Worm (Caenorhabditis elegans) whole organism, young adult: ENCODE data around the gene bus-1.

ENCODE experiments used
- B0261.1 ChIP-seq: sonication (generic microtip); optimal IDR thresholded peaks from 2 replicates; lab custom pipeline; 2016; ENCODE audit warnings: mild to moderate bottlenecking, missing genetic modification characterization, moderate library complexity, missing compliant biosample characterization
- C17E4.6 ChIP-seq: fragments of 200-800 bp; sonication (Bioruptor generic); IDR thresholded peaks from 2 replicates; pipeline ENCODE4 v1.3.6; 2022; ENCODE audit warnings: missing genetic modification reagents, missing genetic modification characterization, missing compliant biosample characterization
- F23B12.7 ChIP-seq: sonication (generic microtip); optimal IDR thresholded peaks from 2 replicates; lab custom pipeline; 2017; ENCODE audit warnings: missing genetic modification characterization, mild to moderate bottlenecking, missing compliant biosample characterization, antibody characterized with exemption, moderate library complexity; ENCODE audit not compliant: insufficient read depth
- F33H1.4 ChIP-seq: fragments of 200-800 bp; sonication (Bioruptor generic); IDR thresholded peaks from 2 replicates; pipeline ENCODE4 v1.3.6; 2022; ENCODE audit warnings: missing genetic modification reagents, missing genetic modification characterization, missing compliant biosample characterization
- F37B4.10 ChIP-seq: fragments of 200-800 bp; sonication (Bioruptor generic); IDR thresholded peaks from 2 replicates; pipeline ENCODE4 v1.3.6; 2022; ENCODE audit warnings: missing genetic modification characterization, missing compliant biosample characterization
- F39B2.1 ChIP-seq: fragments of 200-800 bp; sonication (Bioruptor generic); IDR thresholded peaks from 2 replicates; pipeline ENCODE4 v1.3.6; 2022; ENCODE audit warnings: missing genetic modification reagents, missing genetic modification characterization, missing compliant biosample characterization
- F57A8.1 ChIP-seq: fragments of 200-800 bp; sonication (Bioruptor generic); optimal IDR thresholded peaks from 2 replicates; lab custom pipeline; 2018; ENCODE audit warnings: mild to moderate bottlenecking, missing genetic modification characterization, moderate library complexity, missing compliant biosample characterization
- K11D2.4 ChIP-seq: fragments of 200-800 bp; sonication (Bioruptor generic); IDR thresholded peaks from 2 replicates; pipeline ENCODE4 v1.3.6; 2022; ENCODE audit warnings: missing genetic modification reagents, missing genetic modification characterization, missing compliant biosample characterization
- Y53F4B.3 ChIP-seq: fragments of 200-800 bp; sonication (Bioruptor generic); IDR thresholded peaks from 2 replicates; pipeline ENCODE4 v1.3.6; 2022; ENCODE audit warnings: missing genetic modification reagents, missing genetic modification characterization, missing compliant biosample characterization
- Y53G8AR.9 ChIP-seq: fragments of 200-800 bp; sonication (Bioruptor generic); conservative IDR thresholded peaks from 2 replicates; pipeline ENCODE4 v1.3.6; 2022; ENCODE audit warnings: missing genetic modification reagents, missing genetic modification characterization, missing compliant biosample characterization
- Y79H2A.3 ChIP-seq: fragments of 200-800 bp; sonication (Bioruptor generic); conservative IDR thresholded peaks from 2 replicates; pipeline ENCODE4 v1.3.6; 2022; ENCODE audit warnings: missing genetic modification reagents, missing genetic modification characterization, missing compliant biosample characterization
- akir-1 ChIP-seq: fragments of 200-800 bp; sonication (Bioruptor generic); optimal IDR thresholded peaks from 2 replicates; lab custom pipeline; 2018; ENCODE audit warnings: mild to moderate bottlenecking, missing genetic modification characterization, moderate library complexity, missing compliant biosample characterization
- atf-7 ChIP-seq: sonication (generic microtip); optimal IDR thresholded peaks from 2 replicates; lab custom pipeline; 2017; ENCODE audit warnings: mild to moderate bottlenecking, missing genetic modification characterization, missing compliant biosample characterization
- bed-2 ChIP-seq: fragments of 200-800 bp; sonication (Bioruptor generic); IDR thresholded peaks from 2 replicates; pipeline ENCODE4 v1.3.6; 2022; ENCODE audit warnings: missing genetic modification reagents, missing genetic modification characterization, missing compliant biosample characterization
- cebp-1 ChIP-seq, 2 experiments: fragments of 200-800 bp in 1 of 2; sonication (Bioruptor generic) in 1 of 2; sonication (generic microtip) in 1 of 2; IDR thresholded peaks in 1 of 2; optimal IDR thresholded peaks in 1 of 2; 2 replicates each; pipeline versions ENCODE4 v1.3.6 to Lab custom; 2017 to 2022; ENCODE audit warnings: missing compliant biosample characterization in 2 of 2, missing genetic modification characterization in 2 of 2, mild to moderate bottlenecking in 1 of 2, missing genetic modification reagents in 1 of 2, moderate library complexity in 1 of 2
- ceh-79 ChIP-seq: sonication (generic microtip); optimal IDR thresholded peaks from 2 replicates; lab custom pipeline; 2017; ENCODE audit warnings: mild to moderate bottlenecking, missing genetic modification characterization, missing compliant biosample characterization
- ceh-91 ChIP-seq: fragments of 200-800 bp; sonication (Bioruptor generic); IDR thresholded peaks from 2 replicates; pipeline ENCODE4 v1.3.6; 2022; ENCODE audit warnings: missing genetic modification reagents, missing genetic modification characterization, missing compliant biosample characterization
- chd-7 ChIP-seq: sonication (generic microtip); optimal IDR thresholded peaks from 2 replicates; lab custom pipeline; 2016; ENCODE audit warnings: mild to moderate bottlenecking, missing genetic modification characterization, moderate library complexity, missing compliant biosample characterization
- die-1 ChIP-seq: sonication (generic microtip); optimal IDR thresholded peaks from 2 replicates; lab custom pipeline; 2016; ENCODE audit warnings: missing genotype, mild to moderate bottlenecking, missing genetic modification characterization, missing compliant biosample characterization
- dpff-1 ChIP-seq: sonication (generic microtip); optimal IDR thresholded peaks from 2 replicates; lab custom pipeline; 2017; ENCODE audit warnings: mild to moderate bottlenecking, missing genetic modification characterization, missing compliant biosample characterization
- efl-1 ChIP-seq: fragments of 150-350 bp; optimal IDR thresholded peaks from 2 replicates; lab custom pipeline; 2014; ENCODE audit warnings: missing biosample characterization, missing genetic modification reagents, missing genetic modification characterization
- egl-18 ChIP-seq: fragments of 200-800 bp; sonication (Bioruptor generic); IDR thresholded peaks from 2 replicates; pipeline ENCODE4 v1.3.6; 2022; ENCODE audit warnings: missing genetic modification reagents, missing genetic modification characterization, missing compliant biosample characterization
- ekl-4 ChIP-seq: fragments of 200-800 bp; sonication (Bioruptor generic); IDR thresholded peaks from 2 replicates; pipeline ENCODE4 v1.3.6; 2022; ENCODE audit warnings: missing genetic modification reagents, missing genetic modification characterization, missing compliant biosample characterization
- fkh-3 ChIP-seq: sonication (generic microtip); optimal IDR thresholded peaks from 2 replicates; lab custom pipeline; 2016; ENCODE audit warnings: mild to moderate bottlenecking, missing genetic modification characterization, missing compliant biosample characterization
- hlh-12 ChIP-seq: sonication (generic microtip); optimal IDR thresholded peaks from 2 replicates; lab custom pipeline; 2016; ENCODE audit warnings: missing genetic modification characterization, missing compliant biosample characterization
- hlh-26 ChIP-seq: fragments of 200-800 bp; sonication (Bioruptor generic); conservative IDR thresholded peaks from 2 replicates; pipeline ENCODE4 v1.3.6; 2022; ENCODE audit warnings: missing genetic modification reagents, missing genetic modification characterization, missing compliant biosample characterization
- hmg-1.2 ChIP-seq: fragments of 200-800 bp; sonication (Bioruptor generic); IDR thresholded peaks from 2 replicates; pipeline ENCODE4 v1.3.6; 2022; ENCODE audit warnings: missing genetic modification reagents, missing genetic modification characterization, missing compliant biosample characterization
- lir-1 ChIP-seq: fragments of 200-800 bp; sonication (Bioruptor generic); conservative IDR thresholded peaks from 2 replicates; pipeline ENCODE4 v1.3.6; 2022; ENCODE audit warnings: missing genetic modification reagents, missing genetic modification characterization, missing compliant biosample characterization
- madf-10 ChIP-seq: sonication (generic microtip); optimal IDR thresholded peaks from 2 replicates; lab custom pipeline; 2016; ENCODE audit warnings: mild to moderate bottlenecking, missing genetic modification characterization, missing compliant biosample characterization
- mel-28 ChIP-seq: sonication (generic microtip); optimal IDR thresholded peaks from 2 replicates; lab custom pipeline; 2016; ENCODE audit warnings: borderline replicate concordance, mild to moderate bottlenecking, missing genetic modification characterization, missing compliant biosample characterization
- nfyb-1 ChIP-seq: fragments of 200-800 bp; sonication (Bioruptor generic); IDR thresholded peaks from 2 replicates; pipeline ENCODE4 v1.3.6; 2022; ENCODE audit warnings: missing genetic modification reagents, missing genetic modification characterization, missing compliant biosample characterization
- nhr-80 ChIP-seq: sonication (generic microtip); optimal IDR thresholded peaks from 2 replicates; lab custom pipeline; 2016; ENCODE audit warnings: missing genetic modification characterization, missing compliant biosample characterization
- sea-2 ChIP-seq: fragments of 200-800 bp; sonication (Bioruptor generic); IDR thresholded peaks from 2 replicates; pipeline ENCODE4 v1.3.6; 2022; ENCODE audit warnings: missing genetic modification characterization, missing compliant biosample characterization
- snpc-1.1 ChIP-seq: sonication (generic microtip); optimal IDR thresholded peaks from 2 replicates; lab custom pipeline; 2017; ENCODE audit warnings: missing genetic modification characterization, mild to moderate bottlenecking, missing compliant biosample characterization, antibody characterized with exemption, moderate library complexity, missing genotype, missing genetic modification reagents; ENCODE audit not compliant: insufficient read depth
- snpc-4 ChIP-seq, 5 experiments: fragments of 150-350 bp in 1 of 5; sonication (generic microtip) in 4 of 5; optimal IDR thresholded peaks; 2 replicates each; lab custom pipeline; 2014 to 2018; ENCODE audit warnings: missing genetic modification characterization in 5 of 5, missing biosample characterization in 3 of 5, antibody characterized with exemption in 2 of 5, mild to moderate bottlenecking in 2 of 5, missing compliant biosample characterization in 2 of 5, missing genotype in 2 of 5, moderate library complexity in 2 of 5, missing genetic modification reagents in 1 of 5
- sptf-2 ChIP-seq: fragments of 200-800 bp; sonication (Bioruptor generic); optimal IDR thresholded peaks from 2 replicates; lab custom pipeline; 2018; ENCODE audit warnings: mild to moderate bottlenecking, missing genetic modification characterization, missing compliant biosample characterization
- tbp1 ChIP-seq: fragments of 200-800 bp; sonication (Bioruptor generic); optimal IDR thresholded peaks from 2 replicates; lab custom pipeline; 2018; ENCODE audit warnings: mild to moderate bottlenecking, missing genetic modification characterization, missing compliant biosample characterization
- tbx-9 ChIP-seq: sonication (generic microtip); optimal IDR thresholded peaks from 2 replicates; lab custom pipeline; 2016; ENCODE audit warnings: borderline replicate concordance, missing genetic modification characterization, inconsistent platforms, missing compliant biosample characterization
- zfh-2 ChIP-seq: fragments of 200-800 bp; sonication (Bioruptor generic); conservative IDR thresholded peaks from 2 replicates; pipeline ENCODE4 v1.3.6; 2022; ENCODE audit warnings: missing genetic modification reagents, missing genetic modification characterization, missing compliant biosample characterization
- zim-3 ChIP-seq: sonication (generic microtip); optimal IDR thresholded peaks from 2 replicates; lab custom pipeline; 2017; ENCODE audit warnings: mild to moderate bottlenecking, missing genetic modification characterization, moderate library complexity, missing compliant biosample characterization
- ztf-18 ChIP-seq: sonication (generic microtip); optimal IDR thresholded peaks from 2 replicates; lab custom pipeline; 2016; ENCODE audit warnings: missing genotype, mild to moderate bottlenecking, missing genetic modification characterization, missing compliant biosample characterization
- ztf-22 ChIP-seq: fragments of 200-800 bp; sonication (Bioruptor generic); optimal IDR thresholded peaks from 2 replicates; lab custom pipeline; 2018; ENCODE audit warnings: mild to moderate bottlenecking, missing genetic modification characterization, moderate library complexity, missing compliant biosample characterization
- ztf-28 ChIP-seq: fragments of 200-800 bp; sonication (Bioruptor generic); IDR thresholded peaks from 2 replicates; pipeline ENCODE4 v1.3.6; 2022; ENCODE audit warnings: missing genetic modification reagents, missing genetic modification characterization, missing compliant biosample characterization
- ztf-3 ChIP-seq: fragments of 200-800 bp; sonication (Bioruptor generic); optimal IDR thresholded peaks from 2 replicates; lab custom pipeline; 2018; ENCODE audit warnings: mild to moderate bottlenecking, missing genetic modification characterization, missing compliant biosample characterization

Gene bus-1

ce11 chrV:9030248-9030647 lies 5.6 kb upstream of the bus-1 start, which contains the start of gene C25E10.5:
TSS of gene C25E10.5 (plus strand) at chrV:9030548.
- no peak for TF ChIP-seq akir-1 (GFP tag; lab: Kevin White, UChicago)
- no peak for TF ChIP-seq Y53G8AR.9 (GFP tag; lab: Robert Waterston, UW)
- no peak for TF ChIP-seq bed-2 (GFP tag; lab: Robert Waterston, UW)
- TF ChIP-seq ztf-28: no peak
- TF ChIP-seq snpc-1.1: no peak
- no peak for TF ChIP-seq hlh-26 (GFP tag; lab: Robert Waterston, UW)
- no peak for TF ChIP-seq hmg-1.2 (GFP tag; lab: Robert Waterston, UW)
- TF ChIP-seq ceh-79: no peak
- TF ChIP-seq ztf-18 (tag; lab: Kevin White, UChicago): no peak
- no peak for TF ChIP-seq ceh-91
- TF ChIP-seq zim-3 (tag; lab: Kevin White, UChicago): no peak
- TF ChIP-seq sptf-2 (GFP tag; lab: Kevin White, UChicago): no peak
- no peak for TF ChIP-seq chd-7 (tag; lab: Kevin White, UChicago)
- TF ChIP-seq Y79H2A.3 (GFP tag; lab: Robert Waterston, UW): no peak
- no peak for TF ChIP-seq tbx-9 (tag; lab: Kevin White, UChicago)
- TF ChIP-seq K11D2.4 (GFP tag; lab: Robert Waterston, UW): no peak
- TF ChIP-seq lir-1 (GFP tag; lab: Robert Waterston, UW): no peak
- TF ChIP-seq ekl-4 (GFP tag; lab: Robert Waterston, UW): no peak
- TF ChIP-seq nhr-80 (tag; lab: Kevin White, UChicago): no peak
- no peak for TF ChIP-seq sea-2 (GFP tag; lab: Robert Waterston, UW)

ce11 chrV:9022078-9022477 lies 2.5 kb downstream of the bus-1 start, which contains the start of gene oac-41:
TSS of gene oac-41 (minus strand) at chrV:9022178.
- TF ChIP-seq die-1 (tag; lab: Kevin White, UChicago): no peak
- TF ChIP-seq hlh-26 (GFP tag; lab: Robert Waterston, UW): no peak
- TF ChIP-seq atf-7 (tag; lab: Kevin White, UChicago): no peak
- TF ChIP-seq lir-1 (GFP tag; lab: Robert Waterston, UW): no peak
- no peak for TF ChIP-seq dpff-1 (tag; lab: Kevin White, UChicago)
- TF ChIP-seq sea-2 (GFP tag; lab: Robert Waterston, UW): no peak
- no peak for TF ChIP-seq F23B12.7
- no peak for TF ChIP-seq F33H1.4 (GFP tag; lab: Robert Waterston, UW)
- TF ChIP-seq F37B4.10 (GFP tag; lab: Robert Waterston, UW): no peak
- no peak for TF ChIP-seq F57A8.1 (GFP tag; lab: Kevin White, UChicago)
- TF ChIP-seq tbp1 (GFP tag; lab: Kevin White, UChicago): no peak

DNA sequence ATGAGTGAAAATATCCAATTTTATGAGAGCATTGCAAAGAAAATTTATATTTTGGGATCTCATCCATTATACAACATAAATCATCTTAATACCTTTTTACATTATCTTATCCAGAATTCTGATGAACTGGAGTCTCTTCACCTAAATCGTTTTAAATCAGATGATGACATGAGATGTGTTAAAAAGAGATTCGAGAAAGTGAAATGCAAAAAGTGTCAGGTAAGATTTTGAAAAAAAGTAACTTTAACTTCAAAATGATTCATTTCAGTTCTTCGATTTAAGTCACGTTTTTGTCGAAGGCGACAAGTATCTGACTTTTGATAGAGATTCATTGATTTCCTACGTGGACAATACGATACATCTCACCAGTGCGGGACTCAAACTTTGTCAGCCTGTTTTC lies 5.7 kb downstream of the bus-1 start:
- no peak for TF ChIP-seq F57A8.1 (GFP tag; lab: Kevin White, UChicago)
- TF ChIP-seq egl-18 (GFP tag; lab: Robert Waterston, UW): no peak
- TF ChIP-seq efl-1 (GFP tag; lab: Kevin White, UChicago): no peak
- TF ChIP-seq K11D2.4 (GFP tag; lab: Robert Waterston, UW): no peak
- no peak for TF ChIP-seq C17E4.6 (GFP tag; lab: Robert Waterston, UW)
- TF ChIP-seq ztf-22 (GFP tag; lab: Kevin White, UChicago): no peak
- TF ChIP-seq mel-28: no peak
- no peak for TF ChIP-seq B0261.1
- TF ChIP-seq dpff-1 (tag; lab: Kevin White, UChicago): no peak
- no peak for TF ChIP-seq snpc-1.1

- TF ChIP-seq F39B2.1 (GFP tag; lab: Robert Waterston, UW) (no peak), snpc-4 (GFP tag; optimal IDR thresholded peaks at IDR 0.05; lab: Kevin White, UChicago) (no peak), snpc-4 (tag; optimal IDR thresholded peaks at IDR 0.05; lab: Kevin White, UChicago) (no peak), hlh-12 (tag; lab: Kevin White, UChicago) (no peak), zfh-2 (GFP tag; lab: Robert Waterston, UW) (no peak), madf-10 (tag; lab: Kevin White, UChicago) (no peak), fkh-3 (no peak), ztf-3 (GFP tag; lab: Kevin White, UChicago) (no peak), cebp-1 (GFP tag; IDR thresholded peaks at IDR 0.05; lab: Robert Waterston, UW) (no peak), cebp-1 (tag; optimal IDR thresholded peaks at IDR 0.05; lab: Kevin White, UChicago) (no peak), nfyb-1 (GFP tag; lab: Robert Waterston, UW) (no peak), Y53F4B.3 (GFP tag; lab: Robert Waterston, UW) (no peak)
Measured at ce11 chrV:9016479-9016878, 8.1 kb downstream of the bus-1 start, which contains the start of gene oac-40. TSS of gene oac-40 (plus strand) at chrV:9016779.
